Worm (Caenorhabditis elegans): ENCODE data around the gene C39H7.4.

DNA sequence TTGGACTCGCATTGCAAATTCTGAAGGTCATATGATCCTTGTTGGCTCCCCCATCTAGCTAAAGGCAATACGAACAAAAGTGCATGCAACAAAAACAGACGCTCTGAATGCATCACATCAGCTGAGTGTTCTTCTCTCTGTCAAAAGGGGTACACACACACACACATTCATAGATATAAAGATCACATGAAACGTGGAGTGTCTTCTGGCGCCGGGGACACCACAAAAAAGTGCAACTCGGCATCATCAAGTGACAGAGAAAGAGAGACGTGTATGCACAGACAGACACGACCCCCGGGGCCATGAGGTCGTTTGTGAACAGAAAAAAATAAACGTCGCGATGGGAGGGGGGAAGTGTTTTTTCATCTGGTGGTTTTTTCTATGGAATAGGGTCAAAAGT, 7.1 kb downstream of the C39H7.4 start:
- TF ChIP-seq unc-62 (GFP tag; optimal IDR thresholded peaks at IDR 0.05) = no peak
- no peak for TF ChIP-seq sptf-1 (tag; optimal IDR thresholded peaks at IDR 0.05)
- TF ChIP-seq nhr-11 (tag; optimal IDR thresholded peaks at IDR 0.05) = no peak
- no peak for TF ChIP-seq lin-13 (GFP tag; optimal IDR thresholded peaks at IDR 0.05)
- TF ChIP-seq unc-86 (tag; optimal IDR thresholded peaks at IDR 0.05) = peak; percentile 19
- TF ChIP-seq ama-1 (optimal IDR thresholded peaks at IDR 0.05) = peak; percentile 48
- TF ChIP-seq elt-3 (tag; optimal IDR thresholded peaks at IDR 0.05) = no peak
- TF ChIP-seq nhr-20 (tag; optimal IDR thresholded peaks at IDR 0.05) = peak; percentile 39
- TF ChIP-seq nhr-28 (tag; optimal IDR thresholded peaks at IDR 0.05) = no peak
- no peak for TF ChIP-seq egl-27 (tag; optimal IDR thresholded peaks at IDR 0.05)
